Worm (Caenorhabditis elegans): ENCODE measurements around the gene fipr-5.

Gene fipr-5

DNA sequence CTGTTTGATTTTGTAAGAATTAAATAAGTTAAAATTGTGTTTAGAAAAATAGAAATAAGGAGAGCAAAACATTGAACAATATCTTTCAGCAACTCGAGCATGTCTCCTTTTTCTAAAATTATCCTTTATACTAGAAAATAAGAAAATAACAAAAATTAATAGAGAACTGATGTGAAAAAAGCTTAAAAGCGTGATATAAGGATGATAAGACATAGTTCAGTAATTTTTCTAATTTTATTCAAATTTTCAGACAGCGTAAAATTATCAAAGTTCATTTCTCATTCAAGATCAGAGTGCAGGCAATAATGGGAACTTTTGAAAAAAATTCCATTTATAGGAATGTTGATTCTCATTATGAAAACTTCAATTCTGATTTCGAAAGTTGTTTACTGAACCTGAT lies 12.1 kb upstream of the fipr-5 start, which contains the start of gene str-182:
Gene str-182 (minus strand): TSS at position 101 of the 400 bp plus-strand sequence.
- no peak for TF ChIP-seq fkh-3 (tag; optimal IDR thresholded peaks at IDR 0.05)
- no peak for TF ChIP-seq ets-4 (GFP tag; optimal IDR thresholded peaks at IDR 0.05)
- no peak for TF ChIP-seq B0019.2 (GFP tag; conservative IDR thresholded peaks at IDR 0.05)
- no peak for TF ChIP-seq lin-26 (GFP tag; IDR thresholded peaks at IDR 0.05)
- no peak for TF ChIP-seq ztf-3 (GFP tag; optimal IDR thresholded peaks at IDR 0.05)

DNA sequence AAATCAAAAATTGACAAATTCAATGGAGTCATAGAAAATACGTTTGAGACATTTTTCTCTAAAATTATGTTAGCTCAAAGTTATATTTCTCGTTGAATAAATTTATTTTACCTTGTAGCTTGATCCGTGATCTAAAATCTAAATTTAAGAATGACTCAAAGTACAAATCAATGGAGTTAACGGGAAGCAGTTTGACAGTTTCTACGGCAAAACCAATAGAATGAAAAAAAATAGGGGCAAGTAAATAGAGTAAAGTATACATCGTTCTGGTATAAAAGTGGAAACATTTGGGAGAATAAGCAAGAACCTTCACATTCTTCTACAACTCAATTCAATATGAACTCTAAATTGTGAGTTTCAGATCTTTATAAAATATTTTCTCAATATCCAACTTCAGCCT lies 9.7 kb upstream of the fipr-5 start, which contains the start of gene fipr-6:
Gene fipr-6 (plus strand): TSS at position 301 of the 400 bp plus-strand sequence.
- TF ChIP-seq chd-7 (tag; optimal IDR thresholded peaks at IDR 0.05) (no peak), T07F8.4 (tag; optimal IDR thresholded peaks at IDR 0.05) (no peak), ceh-79 (tag; optimal IDR thresholded peaks at IDR 0.05) (no peak), attf-5 (GFP tag; optimal IDR thresholded peaks at IDR 0.05) (no peak), sea-2 (GFP tag; IDR thresholded peaks at IDR 0.05) (no peak), snpc-4 (GFP tag; optimal IDR thresholded peaks at IDR 0.05) (no peak), snpc-4 (tag; optimal IDR thresholded peaks at IDR 0.05) (no peak), nhr-80 (tag; optimal IDR thresholded peaks at IDR 0.05) (no peak), lin-35 (GFP tag; optimal IDR thresholded peaks at IDR 0.05) (no peak), ekl-4 (GFP tag; IDR thresholded peaks at IDR 0.05) (no peak), egl-18 (GFP tag; IDR thresholded peaks at IDR 0.05) (no peak)

- no peak for TF ChIP-seq nhr-27 (tag; optimal IDR thresholded peaks at IDR 0.05)
- TF ChIP-seq dpff-1 (tag; optimal IDR thresholded peaks at IDR 0.05): no peak
- TF ChIP-seq die-1 (tag; optimal IDR thresholded peaks at IDR 0.05): no peak
- TF ChIP-seq ets-4 (GFP tag; optimal IDR thresholded peaks at IDR 0.05): no peak
Observed at ce11 chrV:10229222-10229879, 8.1 kb upstream of the fipr-5 start, which contains the start of the genes pyt-1 and fipr-7. Gene pyt-1, minus strand, starts transcription at chrV:10229322. Gene fipr-7, plus strand, starts transcription at chrV:10229829.

- TF ChIP-seq madf-6 (GFP tag; IDR thresholded peaks at IDR 0.05) (no peak), lag-1 (GFP tag; IDR thresholded peaks at IDR 0.05) (no peak), ceh-79 (tag; optimal IDR thresholded peaks at IDR 0.05) (no peak), snpc-1.1 (tag; optimal IDR thresholded peaks at IDR 0.05; ENCODE audit: insufficient read depth) (no peak), dpff-1 (tag; optimal IDR thresholded peaks at IDR 0.05) (no peak), Y56A3A.18 (GFP tag; IDR thresholded peaks at IDR 0.05) (no peak)
Observed at ce11 chrV:10228360-10228759, 7.1 kb upstream of the fipr-5 start, which contains the start of gene fipr-4. Gene fipr-4, minus strand, starts transcription at chrV:10228460.

ce11 chrV:10227333-10227732 lies 6.1 kb upstream of the fipr-5 start, which contains the start of gene ttr-19:
Gene ttr-19, minus strand, starts transcription at chrV:10227433.
- no peak for TF ChIP-seq bed-2 (GFP tag; IDR thresholded peaks at IDR 0.05)
- TF ChIP-seq attf-5 (GFP tag; optimal IDR thresholded peaks at IDR 0.05): no peak
- TF ChIP-seq egrh-3 (GFP tag; IDR thresholded peaks at IDR 0.05): no peak
- no peak for TF ChIP-seq fkh-3 (tag; optimal IDR thresholded peaks at IDR 0.05)

DNA sequence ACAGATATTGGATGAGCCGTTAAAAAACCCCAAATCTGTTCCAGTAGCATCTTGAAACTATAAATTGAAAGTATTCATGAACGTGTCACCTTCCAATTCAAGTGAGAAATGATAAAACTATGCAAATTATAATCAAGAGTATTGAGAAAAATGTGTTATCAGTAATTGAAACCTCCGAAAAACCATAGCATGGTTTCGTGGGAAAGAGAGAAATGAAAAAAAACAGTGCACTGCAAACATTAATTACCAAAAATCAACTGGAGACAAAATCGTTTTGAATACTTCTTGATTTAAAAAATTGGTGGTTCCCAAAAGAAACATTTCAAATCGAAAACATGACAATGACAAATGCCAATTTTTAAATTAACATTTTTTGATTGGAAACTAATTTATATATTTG lies 4.4 kb upstream of the fipr-5 start, which contains the start of gene daf-36:
Gene daf-36 (minus strand): TSS at position 101 of the 400 bp plus-strand sequence.
- no peak for TF ChIP-seq nfya-1 (tag; optimal IDR thresholded peaks at IDR 0.05; ENCODE audit: borderline replicate concordance, insufficient read depth)
- peak; percentile 45 for TF ChIP-seq nhr-80 (tag; optimal IDR thresholded peaks at IDR 0.05)

- TF ChIP-seq D2030.7 (GFP tag; IDR thresholded peaks at IDR 0.05) (no peak), dox-1 (GFP tag; IDR thresholded peaks at IDR 0.05) (no peak), sdz-38 (tag; optimal IDR thresholded peaks at IDR 0.05) (no peak), nhr-80 (tag; optimal IDR thresholded peaks at IDR 0.05) (peak; percentile 62), hmg-1.2 (GFP tag; IDR thresholded peaks at IDR 0.05) (no peak)
Observed at ce11 chrV:10224619-10225018, 3.4 kb upstream of the fipr-5 start.
